Worm (Caenorhabditis elegans): ENCODE results near the gene D1086.17.

D1086.17 gene

DNA sequence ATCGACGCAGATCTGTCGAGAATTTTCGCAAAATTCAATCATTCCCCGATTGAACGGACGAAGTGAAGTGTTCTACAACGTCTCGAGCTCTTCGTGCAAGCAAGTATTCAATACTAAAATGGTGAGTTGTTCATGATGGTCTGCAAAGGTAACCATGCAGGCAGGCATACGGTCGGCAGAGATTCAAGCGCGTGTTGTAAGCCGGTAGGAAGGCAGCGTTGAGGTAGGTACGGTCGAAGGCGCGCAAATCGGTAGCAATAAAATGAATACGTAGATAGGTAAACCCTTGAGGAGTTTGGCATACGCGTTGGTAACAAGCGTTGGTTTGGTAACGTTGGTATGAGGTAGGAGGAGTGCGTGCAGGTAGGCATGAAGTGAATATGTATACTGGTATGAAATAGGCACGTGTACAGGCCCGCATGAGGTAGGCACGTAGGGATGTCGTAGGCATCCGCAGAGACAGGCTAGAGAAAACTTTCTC, at the start of gene D1086.17:
Gene D1086.17 (plus strand): TSS at position 51 of the 481 bp plus-strand sequence.
- TF ChIP-seq Y55F3AM.14 (GFP tag; optimal IDR thresholded peaks at IDR 0.05) = no peak
- no peak for TF ChIP-seq gmeb-1 (tag; optimal IDR thresholded peaks at IDR 0.05)
- TF ChIP-seq skn-1 (tag; optimal IDR thresholded peaks at IDR 0.05) = no peak
- TF ChIP-seq nhr-25 (tag; optimal IDR thresholded peaks at IDR 0.05) = no peak
- TF ChIP-seq mbf-1 (tag; optimal IDR thresholded peaks at IDR 0.05) = no peak
- TF ChIP-seq nhr-23 (tag; optimal IDR thresholded peaks at IDR 0.05) = no peak
- no peak for TF ChIP-seq sma-9 (GFP tag; optimal IDR thresholded peaks at IDR 0.05)
- no peak for TF ChIP-seq sma-9 (tag; optimal IDR thresholded peaks at IDR 0.05)
- no peak for TF ChIP-seq R02D3.7 (tag; optimal IDR thresholded peaks at IDR 0.05)
- TF ChIP-seq ceh-82 (tag; optimal IDR thresholded peaks at IDR 0.05) = no peak
- TF ChIP-seq F13H6.1 (tag; optimal IDR thresholded peaks at IDR 0.05) = no peak
- TF ChIP-seq nhr-129 (tag; optimal IDR thresholded peaks at IDR 0.05) = no peak
- TF ChIP-seq nhr-6 (tag; optimal IDR thresholded peaks at IDR 0.05) = no peak
- TF ChIP-seq mdl-1 (tag; optimal IDR thresholded peaks at IDR 0.05) = no peak

DNA sequence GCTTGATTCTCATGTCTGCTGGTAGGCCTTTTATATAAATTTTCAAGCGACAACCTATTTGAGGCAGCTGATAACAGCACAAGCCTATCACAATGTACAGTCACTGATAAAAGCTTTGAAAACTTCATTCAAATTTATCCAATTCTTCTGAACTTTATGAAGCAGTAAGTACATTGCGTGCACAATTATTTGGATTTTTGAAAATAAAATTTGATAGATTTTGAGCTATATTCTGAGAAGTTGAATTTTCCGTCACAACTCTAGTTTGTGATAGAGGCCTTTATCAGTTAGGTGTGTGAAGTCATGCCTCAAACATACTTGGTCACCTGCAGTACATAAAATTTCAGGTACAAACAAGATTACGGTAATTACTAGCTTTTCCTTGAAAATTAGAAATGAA, 49.0 kb upstream of the D1086.17 start, which contains the start of the genes mtl-2 and T08G5.1:
Gene mtl-2 (minus strand): TSS at position 34 of the 400 bp plus-strand sequence.
Gene T08G5.1 (plus strand): TSS at position 127 of the 400 bp plus-strand sequence.
- TF ChIP-seq lin-13 (GFP tag; optimal IDR thresholded peaks at IDR 0.05) (no peak), fos-1 (tag; optimal IDR thresholded peaks at IDR 0.05) (peak; percentile 48), ama-1 (optimal IDR thresholded peaks at IDR 0.05) (no peak)

DNA sequence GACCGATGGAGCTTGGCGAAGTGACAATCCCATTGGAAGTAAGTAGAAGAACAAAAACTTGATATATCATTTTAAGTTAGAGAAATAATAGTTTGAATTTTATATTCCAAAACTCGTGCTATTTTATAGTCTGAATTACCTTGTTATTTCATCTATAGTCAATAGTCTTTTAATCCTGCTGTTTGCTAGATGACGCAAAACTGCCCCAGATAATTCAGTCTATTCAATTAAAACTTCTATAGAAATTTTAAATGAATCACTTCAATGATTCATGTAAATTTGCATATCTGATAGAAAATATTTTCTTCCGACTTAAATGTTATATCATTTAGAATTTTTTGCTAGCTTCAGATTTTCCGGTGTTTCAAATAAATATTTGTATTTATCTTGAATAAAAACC, 44.6 kb upstream of the D1086.17 start, which contains the start of gene T08G5.15:
Gene T08G5.15 (minus strand): TSS at position 101 of the 400 bp plus-strand sequence.
- TF ChIP-seq nhr-237 (tag; optimal IDR thresholded peaks at IDR 0.05) (no peak), peb-1 (tag; optimal IDR thresholded peaks at IDR 0.05) (no peak), elt-1 (tag; optimal IDR thresholded peaks at IDR 0.05) (no peak)

DNA sequence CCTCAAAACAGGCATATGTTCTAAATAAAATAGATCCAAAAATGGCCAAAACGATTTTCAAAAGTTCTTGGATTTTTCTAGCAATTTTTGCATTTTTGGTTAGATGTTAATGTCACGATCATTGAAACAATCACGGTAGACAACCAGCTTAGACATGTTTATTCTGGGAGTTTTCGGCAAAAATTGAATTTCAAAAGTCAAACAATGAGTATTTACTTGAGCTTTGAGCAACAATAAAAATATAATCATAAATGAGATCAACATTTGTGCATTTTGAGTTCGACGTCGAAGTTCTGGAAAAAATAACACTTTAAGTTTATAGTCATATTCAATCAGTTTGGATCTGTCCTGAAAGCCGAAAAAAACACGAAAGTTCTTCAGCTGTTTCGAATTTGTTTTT, 41.5 kb upstream of the D1086.17 start, which contains the start of gene T08G5.2:
Gene T08G5.2 (minus strand): TSS at position 101 of the 400 bp plus-strand sequence.
- TF ChIP-seq nhr-10 (tag; optimal IDR thresholded peaks at IDR 0.05) = no peak
- TF ChIP-seq mbf-1 (tag; optimal IDR thresholded peaks at IDR 0.05) = no peak
- TF ChIP-seq ceh-82 (tag; optimal IDR thresholded peaks at IDR 0.05) = no peak
- TF ChIP-seq nhr-23 (tag; optimal IDR thresholded peaks at IDR 0.05) = no peak
- no peak for TF ChIP-seq nhr-12 (tag; optimal IDR thresholded peaks at IDR 0.05)
- no peak for TF ChIP-seq nhr-11 (tag; optimal IDR thresholded peaks at IDR 0.05)
- no peak for TF ChIP-seq sem-4 (tag; optimal IDR thresholded peaks at IDR 0.05)
- no peak for TF ChIP-seq blmp-1 (tag; optimal IDR thresholded peaks at IDR 0.05; ENCODE audit: insufficient read depth)
- no peak for TF ChIP-seq zag-1 (tag; optimal IDR thresholded peaks at IDR 0.05)
- TF ChIP-seq crh-2 (tag; optimal IDR thresholded peaks at IDR 0.05) = no peak
- no peak for TF ChIP-seq Y55F3AM.14 (GFP tag; optimal IDR thresholded peaks at IDR 0.05)
- no peak for TF ChIP-seq snpc-4 (tag; optimal IDR thresholded peaks at IDR 0.05)

DNA sequence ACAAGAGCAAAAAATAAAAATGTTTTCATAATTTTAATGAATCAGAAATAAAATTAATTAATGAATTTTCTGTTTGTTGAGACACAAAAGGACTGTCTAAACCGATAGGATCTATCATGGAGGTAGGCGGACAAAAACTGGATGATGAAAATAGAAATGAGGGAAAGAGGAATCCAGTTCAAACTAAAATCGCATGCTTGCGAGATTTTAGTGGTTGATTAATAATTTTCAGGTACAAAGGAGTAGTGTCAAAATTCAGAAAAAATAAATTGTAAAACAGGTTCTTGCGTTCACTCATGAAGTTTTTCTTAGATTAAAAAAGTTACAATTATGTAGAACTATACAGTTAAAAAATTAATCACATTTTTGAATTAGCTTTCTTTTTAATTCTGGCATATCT, 40.3 kb upstream of the D1086.17 start, which contains the start of gene T08G5.3:
Gene T08G5.3 (minus strand): TSS at position 101 of the 400 bp plus-strand sequence.
- no peak for TF ChIP-seq sem-4 (tag; optimal IDR thresholded peaks at IDR 0.05)
- no peak for TF ChIP-seq nhr-6 (tag; optimal IDR thresholded peaks at IDR 0.05)
- no peak for TF ChIP-seq ZK546.5 (tag; optimal IDR thresholded peaks at IDR 0.05)
- TF ChIP-seq nhr-21 (tag; optimal IDR thresholded peaks at IDR 0.05) = no peak
- no peak for TF ChIP-seq unc-39 (tag; optimal IDR thresholded peaks at IDR 0.05)
- no peak for TF ChIP-seq fos-1 (tag; optimal IDR thresholded peaks at IDR 0.05)
- no peak for TF ChIP-seq nhr-11 (tag; optimal IDR thresholded peaks at IDR 0.05)
- TF ChIP-seq aly-2 (tag; optimal IDR thresholded peaks at IDR 0.05) = no peak
- no peak for TF ChIP-seq egl-27 (tag; optimal IDR thresholded peaks at IDR 0.05)
- no peak for TF ChIP-seq Y55F3AM.14 (GFP tag; optimal IDR thresholded peaks at IDR 0.05)
- no peak for TF ChIP-seq skn-1 (tag; optimal IDR thresholded peaks at IDR 0.05)
- no peak for TF ChIP-seq dmd-4 (tag; optimal IDR thresholded peaks at IDR 0.05)
- TF ChIP-seq ceh-16 (tag; optimal IDR thresholded peaks at IDR 0.05) = no peak
- TF ChIP-seq lin-13 (GFP tag; optimal IDR thresholded peaks at IDR 0.05) = no peak
- TF ChIP-seq crh-2 (tag; optimal IDR thresholded peaks at IDR 0.05) = no peak
- TF ChIP-seq F13H6.1 (tag; optimal IDR thresholded peaks at IDR 0.05) = no peak
- TF ChIP-seq nhr-10 (tag; optimal IDR thresholded peaks at IDR 0.05) = no peak
- TF ChIP-seq sma-9 (GFP tag; optimal IDR thresholded peaks at IDR 0.05) = no peak
- TF ChIP-seq sma-9 (tag; optimal IDR thresholded peaks at IDR 0.05) = no peak
- no peak for TF ChIP-seq ztf-4 (tag; optimal IDR thresholded peaks at IDR 0.05)
- TF ChIP-seq unc-62 (GFP tag; optimal IDR thresholded peaks at IDR 0.05) = no peak

Measured in whole organism, L2 larva.